Worm (Caenorhabditis elegans) whole organism, L3 larva: Measurements from ENCODE around the gene fntb-1.

Experiments used
- ama-1 ChIP-seq: fragments of 150-350 bp; optimal IDR thresholded peaks from 2 replicates; lab custom pipeline; 2018
- egl-27 ChIP-seq: sonication (generic microtip); optimal IDR thresholded peaks from 4 replicates; lab custom pipeline; 2017; ENCODE audit warnings: missing biosample characterization, missing genetic modification reagents, missing genetic modification characterization
- elt-3 ChIP-seq, 3 experiments: fragments of 150-350 bp in 1 of 3; sonication (generic microtip) in 2 of 3; optimal IDR thresholded peaks; 2 replicates in 2 of 3; 4 replicates in 1 of 3; lab custom pipeline; 2014 to 2017; ENCODE audit warnings: missing biosample characterization in 3 of 3, missing genetic modification characterization in 3 of 3
- lin-39 ChIP-seq: fragments of 150-350 bp; optimal IDR thresholded peaks from 2 replicates; lab custom pipeline; 2018; ENCODE audit warnings: missing biosample characterization, missing genetic modification reagents, missing genetic modification characterization
- nfya-1 ChIP-seq: sonication (generic microtip); optimal IDR thresholded peaks from 2 replicates; lab custom pipeline; 2017; ENCODE audit warnings: missing genetic modification characterization, mild to moderate bottlenecking, missing compliant biosample characterization, antibody characterized with exemption, moderate library complexity; ENCODE audit not compliant: insufficient read depth
- nhr-237 ChIP-seq: fragments of 150-350 bp; optimal IDR thresholded peaks from 2 replicates; lab custom pipeline; 2014; ENCODE audit warnings: missing biosample characterization, missing genetic modification characterization
- nhr-76 ChIP-seq: fragments of 150-350 bp; sonication (generic microtip); optimal IDR thresholded peaks from 5 replicates; lab custom pipeline; 2014; ENCODE audit warnings: missing biosample characterization, missing genetic modification characterization
- nhr-77 ChIP-seq: fragments of 150-350 bp; optimal IDR thresholded peaks from 2 replicates; lab custom pipeline; 2014; ENCODE audit warnings: missing biosample characterization, missing genetic modification characterization
- snpc-4 ChIP-seq: fragments of 150-350 bp; optimal IDR thresholded peaks from 2 replicates; lab custom pipeline; 2014; ENCODE audit warnings: missing biosample characterization, missing genetic modification characterization
- unc-62 ChIP-seq: fragments of 150-350 bp; sonication (generic microtip); optimal IDR thresholded peaks from 4 replicates; lab custom pipeline; 2014; ENCODE audit warnings: missing biosample characterization, missing genetic modification reagents, missing genetic modification characterization
- zag-1 ChIP-seq: fragments of 150-350 bp; optimal IDR thresholded peaks from 2 replicates; lab custom pipeline; 2014; ENCODE audit warnings: missing biosample characterization, missing genetic modification characterization

DNA sequence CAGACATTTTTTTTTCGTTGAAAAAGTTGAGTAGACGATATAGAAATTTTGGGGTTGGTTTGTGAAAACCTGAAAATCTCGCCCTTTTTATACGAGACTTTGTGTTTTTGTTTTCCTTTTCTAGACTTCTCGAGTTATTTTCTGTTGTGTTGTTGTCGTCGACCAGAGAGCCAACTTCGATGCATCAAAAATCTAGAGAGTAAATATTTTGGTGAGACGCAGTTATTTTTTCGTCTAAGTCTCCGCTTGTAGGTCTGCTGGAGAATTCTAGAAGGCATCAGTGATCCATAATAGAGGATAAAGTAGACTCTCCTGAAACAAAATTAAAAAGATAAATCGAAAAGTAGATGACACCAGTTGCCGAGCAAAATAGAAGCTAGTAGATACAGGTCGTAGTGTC, 16.9 kb downstream of the fntb-1 start, which contains the start of gene F08H9.4:
- TF ChIP-seq zag-1 (no peak), snpc-4 (tag; lab: Kevin White, UChicago) (no peak), lin-39 (tag; lab: Kevin White, UChicago) (no peak), unc-62 (no peak), egl-27 (tag; lab: Kevin White, UChicago) (no peak), nhr-237 (tag; lab: Kevin White, UChicago) (no peak), ama-1 (lab: Kevin White, UChicago) (no peak), nfya-1 (tag; lab: Kevin White, UChicago) (no peak), elt-3 (tag; optimal IDR thresholded peaks at IDR 0.05; lab: Kevin White, UChicago) (no peak), nhr-77 (tag; lab: Kevin White, UChicago) (no peak), nhr-76 (tag; lab: Kevin White, UChicago) (no peak)
